Fruit fly (Drosophila melanogaster): ENCODE results near the gene CG13376.

Gene CG13376

dm6 chrX:266978-267439 is at the start of gene CG13376:
Gene CG13376 (minus strand): TSS chrX:267028.
- TF ChIP-seq cnc (optimal IDR thresholded peaks at IDR 0.05) (no peak), CG11617 (GFP tag; optimal IDR thresholded peaks at IDR 0.05) (no peak), Mnt (GFP tag; optimal IDR thresholded peaks at IDR 0.05) (no peak), CG5204 (GFP tag; optimal IDR thresholded peaks at IDR 0.05) (no peak), cic (GFP tag; optimal IDR thresholded peaks at IDR 0.05) (no peak), bab1 (GFP tag; optimal IDR thresholded peaks at IDR 0.05) (no peak), CG7101 (tag; optimal IDR thresholded peaks at IDR 0.05) (no peak), pad (GFP tag; optimal IDR thresholded peaks at IDR 0.05) (no peak), Hr96 (GFP tag; optimal IDR thresholded peaks at IDR 0.05) (no peak), toe (GFP tag; optimal IDR thresholded peaks at IDR 0.05) (no peak), CG14711 (tag; optimal IDR thresholded peaks at IDR 0.05) (no peak), kay (GFP tag; ENCODE audit: borderline replicate concordance) (no peak), Crg-1 (GFP tag; optimal IDR thresholded peaks at IDR 0.05) (no peak), CG12768 (GFP tag; optimal IDR thresholded peaks at IDR 0.05) (no peak), CG7045 (GFP tag; optimal IDR thresholded peaks at IDR 0.05) (no peak), CG33017 (tag; optimal IDR thresholded peaks at IDR 0.05) (no peak), ovo (GFP tag; optimal IDR thresholded peaks at IDR 0.05) (no peak)

dm6 chrX:314823-315222 is 48.0 kb upstream of the CG13376 start, which contains the start of gene Or1a:
Gene Or1a (plus strand): TSS chrX:315123.
- TF ChIP-seq ovo (GFP tag; optimal IDR thresholded peaks at IDR 0.05) (no peak), toe (GFP tag; optimal IDR thresholded peaks at IDR 0.05) (no peak), CG5204 (GFP tag; optimal IDR thresholded peaks at IDR 0.05) (no peak), Hr96 (GFP tag; optimal IDR thresholded peaks at IDR 0.05) (no peak), tj (GFP tag; optimal IDR thresholded peaks at IDR 0.05) (no peak), bab1 (GFP tag; optimal IDR thresholded peaks at IDR 0.05) (no peak)

DNA sequence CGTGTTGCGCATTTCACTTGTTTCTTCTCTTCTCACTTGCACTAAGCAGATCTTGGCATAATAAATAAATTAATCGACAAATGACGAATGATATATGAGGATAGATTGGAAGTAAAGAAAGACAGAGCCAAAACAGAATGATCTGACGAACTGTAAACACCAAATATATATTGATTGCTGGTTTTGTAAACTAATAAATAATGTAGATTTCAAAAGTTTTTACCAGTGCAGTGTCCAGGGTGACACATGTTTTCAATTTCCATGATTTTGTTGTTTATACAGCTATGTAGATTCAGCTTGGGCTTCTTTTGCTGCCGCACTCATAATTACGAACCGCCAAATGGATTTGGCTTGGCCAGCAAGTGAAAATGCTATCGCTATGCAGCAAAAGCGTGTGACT is 44.5 kb upstream of the CG13376 start:
- TF ChIP-seq Crg-1 (GFP tag; optimal IDR thresholded peaks at IDR 0.05) (no peak), CG14711 (tag; optimal IDR thresholded peaks at IDR 0.05) (no peak), CG1620 (GFP tag; optimal IDR thresholded peaks at IDR 0.05) (no peak), CG7045 (GFP tag; optimal IDR thresholded peaks at IDR 0.05) (no peak), bab1 (GFP tag; optimal IDR thresholded peaks at IDR 0.05) (no peak)

DNA sequence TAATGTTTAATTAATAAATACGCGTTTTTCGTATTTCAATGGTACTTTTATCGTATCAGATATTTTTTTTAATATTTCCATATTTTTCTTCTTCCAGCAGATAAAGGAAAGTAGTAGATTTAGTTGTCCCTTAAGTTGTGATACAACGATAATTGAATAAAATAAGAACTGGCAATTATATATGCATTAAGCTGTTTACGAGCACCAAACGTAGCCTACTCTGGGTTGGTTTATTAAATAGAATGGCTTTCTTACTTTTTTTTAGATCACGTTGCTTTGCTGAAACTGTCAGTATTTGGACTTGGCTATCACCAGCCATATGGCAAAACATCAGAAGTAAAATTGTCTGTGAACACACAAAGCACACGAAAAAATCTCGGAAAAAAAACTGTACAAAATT is 40.6 kb upstream of the CG13376 start, which contains the start of gene CG12470:
CG12470 (plus strand) TSS at position 301 of the 400 bp plus-strand sequence.
- no peak for TF ChIP-seq CG7045 (GFP tag; optimal IDR thresholded peaks at IDR 0.05)
- no peak for TF ChIP-seq toe (GFP tag; optimal IDR thresholded peaks at IDR 0.05)
- TF ChIP-seq CG12768 (GFP tag; optimal IDR thresholded peaks at IDR 0.05): no peak
- TF ChIP-seq ovo (GFP tag; optimal IDR thresholded peaks at IDR 0.05): no peak
- no peak for TF ChIP-seq Hr96 (GFP tag; optimal IDR thresholded peaks at IDR 0.05)
- no peak for TF ChIP-seq CG33017 (tag; optimal IDR thresholded peaks at IDR 0.05)
- TF ChIP-seq pad (GFP tag; optimal IDR thresholded peaks at IDR 0.05): no peak
- TF ChIP-seq CG1620 (GFP tag; optimal IDR thresholded peaks at IDR 0.05): no peak
- TF ChIP-seq CG11617 (GFP tag; optimal IDR thresholded peaks at IDR 0.05): no peak
- TF ChIP-seq tj (GFP tag; optimal IDR thresholded peaks at IDR 0.05): no peak
- no peak for TF ChIP-seq CG5204 (GFP tag; optimal IDR thresholded peaks at IDR 0.05)
- TF ChIP-seq cnc (optimal IDR thresholded peaks at IDR 0.05): no peak
- no peak for TF ChIP-seq CG14711 (tag; optimal IDR thresholded peaks at IDR 0.05)
- TF ChIP-seq CG7101 (tag; optimal IDR thresholded peaks at IDR 0.05): no peak
- no peak for TF ChIP-seq Crg-1 (GFP tag; optimal IDR thresholded peaks at IDR 0.05)
- no peak for TF ChIP-seq Clk (GFP tag; optimal IDR thresholded peaks at IDR 0.05)
- no peak for TF ChIP-seq cic (GFP tag; optimal IDR thresholded peaks at IDR 0.05)
- TF ChIP-seq kay (GFP tag; ENCODE audit: borderline replicate concordance): no peak

DNA sequence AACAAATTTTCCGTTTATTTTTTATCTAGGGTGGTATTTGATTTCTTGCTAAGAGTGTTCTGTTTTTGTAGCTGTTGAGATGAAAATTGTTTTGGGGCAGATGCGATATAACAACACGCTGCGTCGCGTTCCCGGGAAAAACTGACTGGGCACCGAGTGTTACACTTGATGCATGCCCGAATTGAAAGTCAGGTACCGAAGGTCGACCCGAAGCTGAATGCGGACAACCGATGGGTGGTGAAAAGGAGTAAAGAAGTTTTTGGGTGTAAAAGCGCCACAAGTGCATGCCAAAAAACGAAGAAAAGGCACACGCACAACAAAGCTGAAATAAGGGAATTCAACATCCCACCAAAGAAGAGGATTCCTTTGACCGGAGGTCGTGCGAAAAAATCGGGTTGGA is 28.0 kb upstream of the CG13376 start, which contains the start of gene CG13375:
CG13375 (minus strand) TSS at position 124 of the 400 bp plus-strand sequence.
- TF ChIP-seq CG14711 (tag; optimal IDR thresholded peaks at IDR 0.05) (no peak), CG12768 (GFP tag; optimal IDR thresholded peaks at IDR 0.05) (no peak), CG11617 (GFP tag; optimal IDR thresholded peaks at IDR 0.05) (no peak), kay (GFP tag; ENCODE audit: borderline replicate concordance) (no peak), pad (GFP tag; optimal IDR thresholded peaks at IDR 0.05) (no peak), Clk (GFP tag; optimal IDR thresholded peaks at IDR 0.05) (no peak), Mnt (GFP tag; optimal IDR thresholded peaks at IDR 0.05) (no peak), CG7101 (tag; optimal IDR thresholded peaks at IDR 0.05) (no peak), bab1 (GFP tag; optimal IDR thresholded peaks at IDR 0.05) (no peak), Hr96 (GFP tag; optimal IDR thresholded peaks at IDR 0.05) (no peak), tj (GFP tag; optimal IDR thresholded peaks at IDR 0.05) (no peak), ovo (GFP tag; optimal IDR thresholded peaks at IDR 0.05) (no peak), Crg-1 (GFP tag; optimal IDR thresholded peaks at IDR 0.05) (no peak)

DNA sequence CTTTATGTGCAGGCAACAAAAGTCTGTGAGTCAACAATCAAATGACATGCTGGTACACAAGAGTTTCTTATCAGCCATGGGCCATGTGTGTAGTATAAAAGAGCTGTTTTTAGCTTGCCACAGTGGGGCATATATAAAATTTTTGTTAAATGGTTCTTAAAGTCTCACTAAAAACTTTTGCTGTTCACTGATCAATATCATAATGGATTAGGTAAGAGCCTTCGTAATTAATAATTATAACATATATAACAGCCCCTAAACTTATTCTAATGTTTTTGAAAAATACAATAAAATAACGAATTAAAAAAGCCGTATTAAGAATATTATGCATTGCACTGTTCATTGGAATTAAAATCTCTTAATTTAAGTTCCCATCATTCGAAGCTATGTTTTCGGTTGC is 26.4 kb upstream of the CG13376 start:
- no peak for TF ChIP-seq ovo (GFP tag; optimal IDR thresholded peaks at IDR 0.05)

DNA sequence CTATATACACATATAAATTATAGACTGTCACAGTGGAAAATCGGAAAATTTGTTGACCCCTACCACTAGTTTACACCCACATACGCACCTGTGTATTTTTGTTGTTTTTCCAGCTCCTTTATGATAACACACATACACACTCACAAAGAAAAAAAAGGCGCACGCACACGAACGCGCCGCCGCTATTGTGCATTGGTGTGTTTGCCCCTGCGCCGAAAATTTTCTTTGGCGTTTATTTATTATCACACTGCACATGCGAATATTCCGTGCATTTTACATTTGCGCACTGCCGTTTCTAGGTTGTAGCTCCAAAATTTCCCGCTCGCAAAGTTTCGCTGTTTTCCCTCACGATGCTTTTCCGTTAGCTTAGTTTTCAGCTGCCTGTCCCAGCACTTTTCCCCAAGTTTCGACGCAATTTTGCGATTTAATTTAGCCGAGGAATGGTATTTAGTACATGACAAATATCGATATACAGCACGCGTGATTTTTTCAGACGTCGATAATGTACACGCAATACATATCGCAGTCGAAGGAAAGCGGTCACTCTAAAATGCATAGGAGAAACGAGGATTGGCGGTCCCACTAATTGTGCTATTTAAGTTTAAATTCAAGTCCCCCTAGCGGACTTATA is 12.4 kb upstream of the CG13376 start, which contains the start of the genes CG3777 and ewg:
CG3777 (plus strand) TSS at position 607 of the 631 bp plus-strand sequence.
ewg (minus strand) TSS at position 622 of the 631 bp plus-strand sequence.
- TF ChIP-seq CG33017 (tag; optimal IDR thresholded peaks at IDR 0.05) (no peak), CG7101 (tag; optimal IDR thresholded peaks at IDR 0.05) (peak; percentile 13), bab1 (GFP tag; optimal IDR thresholded peaks at IDR 0.05) (peak; percentile 70), Mnt (GFP tag; optimal IDR thresholded peaks at IDR 0.05) (peak; percentile 15), pad (GFP tag; optimal IDR thresholded peaks at IDR 0.05) (peak; percentile 87), ovo (GFP tag; optimal IDR thresholded peaks at IDR 0.05) (peak; percentile 43), CG7045 (GFP tag; optimal IDR thresholded peaks at IDR 0.05) (no peak)
